Fruit fly (Drosophila melanogaster): Measurements from ENCODE around the gene Tl.

DNA sequence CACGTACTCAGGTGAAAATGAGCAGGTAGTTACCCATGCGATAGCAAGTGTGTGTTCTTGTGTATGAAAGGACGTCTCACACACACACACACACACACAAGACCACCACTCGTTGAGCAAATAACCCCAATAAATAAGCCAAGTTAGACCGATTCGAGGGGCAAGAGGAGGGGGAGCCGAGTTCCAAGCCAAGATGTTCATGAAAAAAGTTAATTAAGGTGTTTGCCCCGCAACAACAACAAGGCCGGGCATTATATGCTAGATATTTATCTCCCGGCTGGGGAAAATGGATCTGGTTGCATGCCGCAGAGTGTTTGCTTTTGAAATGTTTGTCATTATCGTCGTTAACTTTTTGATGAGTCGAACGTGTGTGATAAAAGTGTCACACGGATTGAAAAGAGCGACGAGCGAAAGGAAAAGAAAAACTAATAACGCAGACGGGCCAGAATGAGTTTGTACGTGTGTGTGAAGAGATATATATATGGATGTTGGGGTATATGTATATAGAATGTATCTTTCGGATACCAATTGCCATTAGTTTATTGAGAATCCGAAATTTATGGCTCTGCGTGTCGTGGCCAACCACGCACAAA is 2.2 kb upstream of the Tl start:
- no peak for TF ChIP-seq Mnt (GFP tag; optimal IDR thresholded peaks at IDR 0.05)
- no peak for TF ChIP-seq cic (GFP tag; optimal IDR thresholded peaks at IDR 0.05)
- no peak for TF ChIP-seq CG1620 (GFP tag; optimal IDR thresholded peaks at IDR 0.05)
- no peak for TF ChIP-seq Hr96 (GFP tag; optimal IDR thresholded peaks at IDR 0.05)
